Worm (Caenorhabditis elegans) whole organism, young adult: ENCODE results near the gene klp-7.

Source experiments
- attf-5 ChIP-seq: fragments of 200-800 bp; sonication (Bioruptor generic); optimal IDR thresholded peaks from 2 replicates; lab custom pipeline; 2018; ENCODE audit warnings: mild to moderate bottlenecking, missing genetic modification characterization, missing compliant biosample characterization
- dpl-1 ChIP-seq: fragments of 150-350 bp; optimal IDR thresholded peaks from 2 replicates; lab custom pipeline; 2014; ENCODE audit warnings: missing biosample characterization, missing genetic modification reagents, missing genetic modification characterization
- him-1 ChIP-seq: sonication (generic microtip); optimal IDR thresholded peaks from 2 replicates; lab custom pipeline; 2016; ENCODE audit warnings: missing genotype, missing genetic modification reagents, missing genetic modification characterization, missing compliant biosample characterization
- let-526 ChIP-seq: fragments of 200-800 bp; sonication (Bioruptor generic); IDR thresholded peaks from 2 replicates; pipeline ENCODE4 v1.3.6; 2022; ENCODE audit warnings: missing genetic modification reagents, missing genetic modification characterization, missing compliant biosample characterization
- mcd-1 ChIP-seq: fragments of 200-800 bp; sonication (Bioruptor generic); IDR thresholded peaks from 2 replicates; pipeline ENCODE4 v1.3.6; 2022; ENCODE audit warnings: missing genetic modification reagents, missing genetic modification characterization, missing compliant biosample characterization
- nhr-80 ChIP-seq: sonication (generic microtip); optimal IDR thresholded peaks from 2 replicates; lab custom pipeline; 2016; ENCODE audit warnings: missing genetic modification characterization, missing compliant biosample characterization
- pha-4 ChIP-seq: fragments of 150-350 bp; sonication (generic microtip); optimal IDR thresholded peaks from 2 replicates; lab custom pipeline; 2014; ENCODE audit warnings: missing biosample characterization, missing genetic modification reagents, missing genetic modification characterization
- tbx-9 ChIP-seq: sonication (generic microtip); optimal IDR thresholded peaks from 2 replicates; lab custom pipeline; 2016; ENCODE audit warnings: borderline replicate concordance, missing genetic modification characterization, inconsistent platforms, missing compliant biosample characterization
- unc-62 ChIP-seq: fragments of 150-350 bp; optimal IDR thresholded peaks from 2 replicates; lab custom pipeline; 2014; ENCODE audit warnings: missing biosample characterization, missing genetic modification reagents, missing genetic modification characterization

DNA sequence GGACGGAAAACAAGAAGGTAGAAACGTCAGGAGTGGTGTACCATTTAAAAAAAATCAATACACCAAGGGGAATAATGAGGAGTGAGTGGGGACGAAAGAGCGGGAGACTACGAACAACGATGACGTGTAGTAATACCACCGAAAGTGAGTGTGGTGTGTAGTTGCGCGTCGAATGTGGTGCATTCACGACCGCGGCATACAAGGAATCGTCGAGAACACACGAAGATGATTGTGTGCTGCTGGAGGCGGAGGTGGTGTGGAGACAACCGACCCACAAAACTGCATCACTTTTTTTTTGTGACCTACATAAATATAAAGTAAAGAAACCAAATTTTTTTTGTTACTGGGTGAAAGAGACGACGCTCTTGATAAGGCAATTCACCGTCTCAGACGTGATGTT, 12.6 kb downstream of the klp-7 start:
- TF ChIP-seq pha-4, result no peak
- no peak for TF ChIP-seq dpl-1 (GFP tag; lab: Kevin White, UChicago)
- peak; percentile 14; the same call in 1 of the 2 replicates for TF ChIP-seq let-526 (GFP tag; lab: Robert Waterston, UW)
- no peak for TF ChIP-seq unc-62 (GFP tag; lab: Kevin White, UChicago)
- TF ChIP-seq attf-5 (GFP tag; lab: Kevin White, UChicago), result peak; percentile 49
- peak; percentile 60 for TF ChIP-seq mcd-1
- TF ChIP-seq tbx-9 (tag; lab: Kevin White, UChicago), result no peak
- TF ChIP-seq nhr-80, result peak; percentile 71
- no peak for TF ChIP-seq him-1 (tag; lab: Kevin White, UChicago)
